Worm (Caenorhabditis elegans): Measurements from ENCODE around the gene cutc-1.

DNA sequence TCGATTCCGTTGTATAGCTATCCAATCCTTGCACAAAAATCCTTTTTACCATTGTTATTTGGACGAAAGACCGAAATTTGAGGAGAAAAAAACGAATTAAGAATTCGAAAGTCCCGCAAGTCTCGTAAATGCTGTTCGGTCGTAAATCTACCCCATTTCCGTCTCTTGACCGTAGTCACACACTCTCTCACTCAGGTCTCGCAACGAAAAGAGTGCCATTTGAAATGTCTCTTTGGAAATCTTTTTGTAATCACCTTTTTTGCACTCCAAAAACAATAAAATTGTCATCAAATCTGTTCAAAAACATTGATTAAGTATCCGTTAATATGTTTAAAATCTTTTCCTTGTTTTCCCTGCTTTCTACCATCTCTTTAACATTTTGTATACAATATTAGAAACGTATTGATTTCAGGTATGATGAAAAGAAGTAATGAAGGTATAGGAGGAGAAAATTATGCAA, 45.2 kb downstream of the cutc-1 start, which contains the start of the genes R05D3.8 and rfp-1:
- TF ChIP-seq hnd-1 (tag; optimal IDR thresholded peaks at IDR 0.05) (no peak), ama-1 (optimal IDR thresholded peaks at IDR 0.05) (no peak), B0310.2 (tag; optimal IDR thresholded peaks at IDR 0.05) (no peak), hmg-4 (GFP tag; optimal IDR thresholded peaks at IDR 0.05) (no peak), ets-7 (tag; optimal IDR thresholded peaks at IDR 0.05) (no peak), tbx-37 (GFP tag; conservative IDR thresholded peaks at IDR 0.05) (no peak), scrt-1 (GFP tag; IDR thresholded peaks at IDR 0.05) (no peak), F13C5.2 (tag; optimal IDR thresholded peaks at IDR 0.05) (no peak), sea-1 (GFP tag; conservative IDR thresholded peaks at IDR 0.05) (no peak), tbx-11 (GFP tag; IDR thresholded peaks at IDR 0.05) (no peak), flt-1 (GFP tag; IDR thresholded peaks at IDR 0.05) (no peak), ceh-36 (tag; optimal IDR thresholded peaks at IDR 0.05) (no peak), ceh-13 (GFP tag; optimal IDR thresholded peaks at IDR 0.05) (no peak)

All from whole organism, early embryonic.